Fruit fly (Drosophila melanogaster) whole organism: ENCODE results near the gene Rcd7.

Experiments
- CG8478 ChIP-seq: fragments of >200 bp; optimal IDR thresholded peaks from 2 replicates; lab custom pipeline; 2018; ENCODE audit warnings: inconsistent platforms
- EcR ChIP-seq, 2 experiments: fragments of >200 bp; optimal IDR thresholded peaks; 2 replicates each; lab custom pipeline; 2017; ENCODE audit warnings: missing biosample characterization in 2 of 2, missing genetic modification characterization in 2 of 2, missing genetic modification reagents in 2 of 2
- pan ChIP-seq: fragments of >200 bp; optimal IDR thresholded peaks from 2 replicates; lab custom pipeline; 2017
- psq ChIP-seq: fragments of >200 bp; optimal IDR thresholded peaks from 2 replicates; lab custom pipeline; 2017

dm6 chr3L:19496600-19496999 is 48.3 kb upstream of the Rcd7 start:
- TF ChIP-seq EcR (GFP tag; optimal IDR thresholded peaks at IDR 0.05; lab: Kevin White, UChicago) (no peak), CG8478 (lab: Kevin White, UChicago) (no peak), psq (lab: Kevin White, UChicago) (no peak), pan (no peak)
